Fruit fly (Drosophila melanogaster) whole organism, embryonic: ENCODE results near the gene atl.

Source experiments
- Aef1 ChIP-seq: fragments of 200-800 bp; sonication (Bioruptor generic); IDR thresholded peaks from 3 replicates; pipeline ENCODE4 v1.3.6; 2022; ENCODE audit warnings: missing biosample characterization, missing genetic modification characterization
- Atf-2 ChIP-seq: fragments of 200-800 bp; sonication (Bioruptor generic); optimal IDR thresholded peaks from 2 replicates; lab custom pipeline; 2016; ENCODE audit warnings: missing biosample characterization, missing genetic modification characterization
- CG11093 ChIP-seq: fragments of 200-800 bp; sonication (Bioruptor generic); IDR thresholded peaks from 3 replicates; pipeline ENCODE4 v1.3.6; 2022; ENCODE audit warnings: missing biosample characterization, missing genetic modification characterization
- CG11695 ChIP-seq: fragments of 200-800 bp; sonication (Bioruptor generic); IDR thresholded peaks from 3 replicates; pipeline ENCODE4 v1.3.6; 2022; ENCODE audit warnings: missing biosample characterization, missing genetic modification characterization
- CG14441 ChIP-seq: fragments of 200-800 bp; sonication (Bioruptor generic); IDR thresholded peaks from 2 replicates; pipeline ENCODE4 v1.3.6; 2022; ENCODE audit warnings: missing biosample characterization, missing genetic modification characterization
- CG14667 ChIP-seq: fragments of 200-800 bp; sonication (Bioruptor generic); IDR thresholded peaks from 2 replicates; pipeline ENCODE4 v1.3.6; 2022; ENCODE audit warnings: missing biosample characterization, missing genetic modification characterization
- CG15269 ChIP-seq: fragments of 200-800 bp; sonication (Bioruptor generic); optimal IDR thresholded peaks from 2 replicates; lab custom pipeline; 2018; ENCODE audit warnings: missing biosample characterization, mild to moderate bottlenecking, missing genetic modification characterization, moderate library complexity
- CG1529 ChIP-seq: fragments of 200-800 bp; sonication (Bioruptor generic); optimal IDR thresholded peaks from 3 replicates; lab custom pipeline; 2018; ENCODE audit warnings: missing biosample characterization, missing genetic modification characterization
- CG17359 ChIP-seq: fragments of 200-800 bp; sonication (Bioruptor generic); optimal IDR thresholded peaks from 3 replicates; lab custom pipeline; 2018; ENCODE audit warnings: missing biosample characterization, mild to moderate bottlenecking, missing genetic modification characterization, moderate library complexity
- CG17385 ChIP-seq: fragments of 200-800 bp; sonication (Bioruptor generic); optimal IDR thresholded peaks from 3 replicates; lab custom pipeline; 2018; ENCODE audit warnings: missing biosample characterization, mild to moderate bottlenecking, missing genetic modification characterization
- CG18476 ChIP-seq: fragments of 200-800 bp; sonication (Bioruptor generic); optimal IDR thresholded peaks from 2 replicates; lab custom pipeline; 2016; ENCODE audit warnings: missing biosample characterization, mild to moderate bottlenecking, missing genetic modification characterization
- CG30020 ChIP-seq: fragments of 200-800 bp; optimal IDR thresholded peaks from 2 replicates; lab custom pipeline; 2019; ENCODE audit warnings: missing biosample characterization, mild to moderate bottlenecking, missing genetic modification characterization, moderate library complexity
- CG32767 ChIP-seq: fragments of 200-800 bp; sonication (Bioruptor generic); IDR thresholded peaks from 2 replicates; pipeline ENCODE4 v1.3.6; 2022; ENCODE audit warnings: missing biosample characterization, missing genetic modification characterization
- CG3726 ChIP-seq: fragments of 200-800 bp; sonication (Bioruptor generic); IDR thresholded peaks from 3 replicates; pipeline ENCODE4, ENCODE4 v1.3.6; 2022; ENCODE audit warnings: missing biosample characterization, missing genetic modification characterization
- CG6765 ChIP-seq: fragments of 200-800 bp; sonication (Bioruptor generic); optimal IDR thresholded peaks from 3 replicates; lab custom pipeline; 2017; ENCODE audit warnings: missing biosample characterization, mild to moderate bottlenecking, missing genetic modification characterization
- CG8089 ChIP-seq: fragments of 200-800 bp; sonication (Bioruptor generic); optimal IDR thresholded peaks from 3 replicates; lab custom pipeline; 2016; ENCODE audit warnings: missing biosample characterization, missing genetic modification characterization
- CHES-1-like ChIP-seq: fragments of 200-800 bp; sonication (Bioruptor generic); optimal IDR thresholded peaks from 2 replicates; lab custom pipeline; 2016; ENCODE audit warnings: missing biosample characterization, missing genetic modification characterization
- D19A ChIP-seq: fragments of 200-800 bp; optimal IDR thresholded peaks from 3 replicates; lab custom pipeline; 2019; ENCODE audit warnings: missing biosample characterization, mild to moderate bottlenecking, missing genetic modification characterization, moderate library complexity
- Dfd ChIP-seq, 2 experiments: fragments of >200 bp; optimal IDR thresholded peaks; 2 replicates each; lab custom pipeline; 2017; ENCODE audit warnings: missing biosample characterization in 2 of 2, missing genetic modification characterization in 2 of 2
- Dip2 ChIP-seq: fragments of 200-800 bp; sonication (Bioruptor generic); IDR thresholded peaks from 2 replicates; pipeline ENCODE4 v1.3.6; 2022; ENCODE audit warnings: missing biosample characterization, missing genetic modification characterization
- Drgx ChIP-seq: fragments of 200-800 bp; sonication (Bioruptor generic); IDR thresholded peaks from 2 replicates; pipeline ENCODE4 v1.3.6; 2022; ENCODE audit warnings: missing biosample characterization, missing genetic modification characterization
- E2f1 ChIP-seq: fragments of 200-800 bp; sonication (Bioruptor generic); IDR thresholded peaks from 2 replicates; pipeline ENCODE4 v1.3.6; 2022; ENCODE audit warnings: missing biosample characterization, missing genetic modification characterization
- Fer1 ChIP-seq: fragments of 200-800 bp; sonication (Bioruptor generic); optimal IDR thresholded peaks from 2 replicates; lab custom pipeline; 2017; ENCODE audit warnings: missing biosample characterization, mild to moderate bottlenecking, missing genetic modification characterization
- Fer3 ChIP-seq: fragments of 200-800 bp; sonication (Bioruptor generic); optimal IDR thresholded peaks from 2 replicates; lab custom pipeline; 2018; ENCODE audit warnings: missing biosample characterization, mild to moderate bottlenecking, missing genetic modification characterization, moderate library complexity
- HHEX ChIP-seq: fragments of 200-800 bp; sonication (Bioruptor generic); optimal IDR thresholded peaks from 3 replicates; lab custom pipeline; 2017; ENCODE audit warnings: missing biosample characterization, mild to moderate bottlenecking, missing genetic modification characterization, missing genetic modification reagents
- Hr3 ChIP-seq: fragments of 200-800 bp; sonication (Bioruptor generic); optimal IDR thresholded peaks from 3 replicates; lab custom pipeline; 2016; ENCODE audit warnings: missing biosample characterization, missing genetic modification characterization
- Hsf ChIP-seq: fragments of 200-800 bp; sonication (Bioruptor generic); optimal IDR thresholded peaks from 3 replicates; lab custom pipeline; 2016; ENCODE audit warnings: missing biosample characterization, missing genetic modification characterization
- Meics ChIP-seq: fragments of 200-800 bp; sonication (Bioruptor generic); optimal IDR thresholded peaks from 2 replicates; lab custom pipeline; 2017; ENCODE audit warnings: missing biosample characterization, mild to moderate bottlenecking, missing genetic modification characterization
- NK7.1 ChIP-seq: fragments of 200-800 bp; sonication (Bioruptor generic); optimal IDR thresholded peaks from 3 replicates; lab custom pipeline; 2016; ENCODE audit warnings: missing biosample characterization, missing genetic modification characterization
- Ptx1 ChIP-seq: fragments of 200-800 bp; sonication (Bioruptor generic); IDR thresholded peaks from 2 replicates; pipeline ENCODE4 v1.3.6; 2022; ENCODE audit warnings: missing biosample characterization, missing genetic modification characterization
- Ssrp ChIP-seq: fragments of 200-800 bp; sonication (Bioruptor generic); optimal IDR thresholded peaks from 2 replicates; lab custom pipeline; 2018; ENCODE audit warnings: missing biosample characterization, mild to moderate bottlenecking, missing genetic modification characterization, moderate library complexity
- Xbp1 ChIP-seq: fragments of 200-800 bp; sonication (Bioruptor generic); optimal IDR thresholded peaks from 3 replicates; lab custom pipeline; 2016; ENCODE audit warnings: missing biosample characterization, mild to moderate bottlenecking, missing genetic modification characterization
- bab2 ChIP-seq: fragments of 200-800 bp; sonication (Bioruptor generic); optimal IDR thresholded peaks from 2 replicates; lab custom pipeline; 2016; ENCODE audit warnings: missing biosample characterization, missing genetic modification characterization
- caup ChIP-seq: fragments of 200-800 bp; sonication (Bioruptor generic); optimal IDR thresholded peaks from 3 replicates; lab custom pipeline; 2017; ENCODE audit warnings: missing biosample characterization, mild to moderate bottlenecking, missing genetic modification characterization, moderate library complexity; ENCODE audit not compliant: severe bottlenecking
- cg ChIP-seq: fragments of 200-800 bp; sonication (Bioruptor generic); optimal IDR thresholded peaks from 3 replicates; lab custom pipeline; 2019; ENCODE audit warnings: missing biosample characterization, mild to moderate bottlenecking, missing genetic modification characterization, moderate library complexity
- dati ChIP-seq: fragments of 200-800 bp; sonication (Bioruptor generic); IDR thresholded peaks from 2 replicates; pipeline ENCODE4 v1.3.6; 2022; ENCODE audit warnings: missing biosample characterization, missing genetic modification characterization
- esg ChIP-seq: fragments of 200-800 bp; sonication (Bioruptor generic); conservative IDR thresholded peaks from 2 replicates; pipeline ENCODE4 v1.3.6; 2022; ENCODE audit warnings: missing biosample characterization, missing genetic modification characterization
- fd96Cb ChIP-seq: fragments of 200-800 bp; sonication (Bioruptor generic); optimal IDR thresholded peaks from 2 replicates; lab custom pipeline; 2018; ENCODE audit warnings: missing biosample characterization, mild to moderate bottlenecking, missing genetic modification characterization, moderate library complexity
- grau ChIP-seq: fragments of 200-800 bp; optimal IDR thresholded peaks from 3 replicates; lab custom pipeline; 2019; ENCODE audit warnings: missing biosample characterization, mild to moderate bottlenecking, missing genetic modification characterization, moderate library complexity
- h ChIP-seq: fragments of >200 bp; optimal IDR thresholded peaks from 2 replicates; lab custom pipeline; 2017
- her ChIP-seq: fragments of 200-800 bp; sonication (Bioruptor generic); optimal IDR thresholded peaks from 2 replicates; lab custom pipeline; 2016; ENCODE audit warnings: missing biosample characterization, missing genetic modification characterization
- lab ChIP-seq: fragments of 200-800 bp; sonication (Bioruptor generic); optimal IDR thresholded peaks from 3 replicates; lab custom pipeline; 2017; ENCODE audit warnings: missing biosample characterization, missing genetic modification characterization, mild to moderate bottlenecking, moderate library complexity, missing genetic modification reagents
- lbe ChIP-seq: fragments of 200-800 bp; sonication (Bioruptor generic); optimal IDR thresholded peaks from 2 replicates; lab custom pipeline; 2016; ENCODE audit warnings: missing biosample characterization, mild to moderate bottlenecking, missing genetic modification characterization
- nerfin-1 ChIP-seq: fragments of 200-800 bp; sonication (Bioruptor generic); optimal IDR thresholded peaks from 3 replicates; lab custom pipeline; 2019; ENCODE audit warnings: missing biosample characterization, mild to moderate bottlenecking, missing genetic modification characterization, moderate library complexity
- pan ChIP-seq, 4 experiments: fragments of >200 bp in 3 of 4; fragments of 200-800 bp in 1 of 4; sonication (Bioruptor generic) in 1 of 4; optimal IDR thresholded peaks in 3 of 4; IDR thresholded peaks in 1 of 4; 2 replicates each; pipeline versions ENCODE4 v1.3.6 to Lab custom; 2017 to 2022; ENCODE audit warnings: missing biosample characterization in 2 of 4, missing genetic modification characterization in 2 of 4, mixed read lengths in 1 of 4
- prd ChIP-seq, 3 experiments: fragments of >200 bp in 2 of 3; fragments of 200-800 bp in 1 of 3; sonication (Bioruptor generic) in 1 of 3; optimal IDR thresholded peaks in 2 of 3; IDR thresholded peaks in 1 of 3; 2 replicates in 2 of 3; 3 replicates in 1 of 3; pipeline versions ENCODE4 v1.3.6 to Lab custom; 2017 to 2022; ENCODE audit warnings: missing biosample characterization in 1 of 3, missing genetic modification characterization in 1 of 3
- slbo ChIP-seq: fragments of 200-800 bp; sonication (Bioruptor generic); IDR thresholded peaks from 2 replicates; pipeline ENCODE4 v1.3.6; 2022; ENCODE audit warnings: missing biosample characterization, missing genetic modification characterization
- so ChIP-seq: fragments of 200-800 bp; sonication (Bioruptor generic); IDR thresholded peaks from 3 replicates; pipeline ENCODE4 v1.3.6; 2022; ENCODE audit warnings: missing biosample characterization, missing genetic modification characterization
- unpg ChIP-seq: fragments of 200-800 bp; sonication (Bioruptor generic); optimal IDR thresholded peaks from 3 replicates; lab custom pipeline; 2018; ENCODE audit warnings: missing biosample characterization, mild to moderate bottlenecking, missing genetic modification characterization, moderate library complexity

Gene atl

DNA sequence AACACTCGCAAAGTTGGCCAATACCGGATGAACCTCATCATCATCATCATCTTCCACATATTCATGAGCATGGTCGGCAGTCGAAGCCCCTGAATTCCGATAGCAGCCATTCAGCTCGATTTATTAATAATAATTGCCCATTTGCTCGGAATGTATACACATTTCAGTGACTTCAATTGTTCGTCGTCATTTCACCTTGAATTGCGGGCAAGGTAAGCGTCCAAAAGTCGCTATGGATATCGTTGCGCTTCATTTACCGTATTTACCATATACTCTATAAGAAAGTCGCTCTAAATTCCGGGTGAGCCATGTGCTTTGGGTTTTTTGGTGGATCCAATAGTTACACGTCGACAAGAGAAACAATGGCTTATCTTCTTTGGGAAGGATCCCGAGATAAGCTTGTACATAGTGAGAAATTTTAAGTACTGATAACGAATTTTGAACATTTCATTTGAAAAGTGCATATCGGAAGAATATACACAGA lies 574 bp downstream of the atl start (continued):
- TF ChIP-seq Ssrp (tag; lab: Kevin White, UChicago), result peak; percentile 9
- TF ChIP-seq prd (optimal IDR thresholded peaks at IDR 0.05; lab: Kevin White, UChicago), result no peak
- TF ChIP-seq prd (GFP tag; IDR thresholded peaks at IDR 0.05; lab: Robert Waterston, UW), result peak; percentile 31; the same call in 1 of the 3 replicates
- TF ChIP-seq E2f1 (GFP tag; lab: Robert Waterston, UW), result peak; percentile 34; the same call in 1 of the 2 replicates
- peak; percentile 26 for TF ChIP-seq fd96Cb
- peak; percentile 95 for TF ChIP-seq D19A
- TF ChIP-seq cg (GFP tag; lab: Kevin White, UChicago), result peak; percentile 53
- peak; percentile 37 for TF ChIP-seq unpg
- no peak for TF ChIP-seq CG1529
- no peak for TF ChIP-seq CG30020
- peak; percentile 14 for TF ChIP-seq CG8089
- TF ChIP-seq CG17359 (tag; lab: Kevin White, UChicago), result peak; percentile 50
- peak; percentile 26; the same call in 1 of the 3 replicates for TF ChIP-seq Aef1 (GFP tag; lab: Robert Waterston, UW)
- TF ChIP-seq lab (GFP tag; lab: Kevin White, UChicago), result peak; percentile 61
- TF ChIP-seq lbe, result no peak
- TF ChIP-seq Hsf, result peak; percentile 39
- TF ChIP-seq bab2, result peak; percentile 13
- peak; percentile 53 for TF ChIP-seq slbo (GFP tag; lab: Robert Waterston, UW)
- no peak for TF ChIP-seq CG14667 (GFP tag; lab: Robert Waterston, UW)
- TF ChIP-seq CG11093 (GFP tag; lab: Robert Waterston, UW), result 0 out of 3 replicates have a peak, but pooled peaks have one; percentile 14
- peak; percentile 50 for TF ChIP-seq HHEX (GFP tag; lab: Kevin White, UChicago)
- 0 out of 2 replicates have a peak, but pooled peaks have one; percentile 7 for TF ChIP-seq dati (GFP tag; lab: Robert Waterston, UW)
- peak; percentile 36 for TF ChIP-seq Atf-2
- TF ChIP-seq Xbp1 (GFP tag; lab: Kevin White, UChicago), result peak; percentile 38
- peak; percentile 33 for TF ChIP-seq Fer3 (tag; lab: Kevin White, UChicago)
- TF ChIP-seq so (GFP tag; lab: Robert Waterston, UW), result 0 out of 3 replicates have a peak, but pooled peaks have one; percentile 17
- TF ChIP-seq grau, result peak; percentile 43
- peak; percentile 19 for TF ChIP-seq nerfin-1 (tag; lab: Kevin White, UChicago)
- no peak for TF ChIP-seq Dip2 (GFP tag; lab: Robert Waterston, UW)
- peak; percentile 23; the same call in 1 of the 2 replicates for TF ChIP-seq esg
- peak; percentile 43; the same call in 1 of the 2 replicates for TF ChIP-seq Drgx (GFP tag; lab: Robert Waterston, UW)
- no peak for TF ChIP-seq Hr3
- peak; percentile 26 for TF ChIP-seq Fer1 (GFP tag; lab: Kevin White, UChicago)
- TF ChIP-seq CG3726 (GFP tag; lab: Robert Waterston, UW), result no peak
- TF ChIP-seq Meics (GFP tag; lab: Kevin White, UChicago), result peak; percentile 22
- peak; percentile 33 for TF ChIP-seq CG17385 (GFP tag; lab: Kevin White, UChicago)
- TF ChIP-seq CG11695 (GFP tag; lab: Robert Waterston, UW), result 0 out of 3 replicates have a peak, but pooled peaks have one; percentile 57
- TF ChIP-seq her (GFP tag; lab: Kevin White, UChicago), result peak; percentile 9
- TF ChIP-seq CHES-1-like (GFP tag; lab: Kevin White, UChicago), result peak; percentile 9
- TF ChIP-seq CG18476 (GFP tag; lab: Kevin White, UChicago), result no peak
- TF ChIP-seq Dfd (GFP tag; optimal IDR thresholded peaks at IDR 0.05; lab: Kevin White, UChicago), result no peak
- no peak for TF ChIP-seq pan (optimal IDR thresholded peaks at IDR 0.05; lab: Kevin White, UChicago)
- peak in 1 of 2 experiments; percentile 67 for TF ChIP-seq pan (GFP tag; optimal IDR thresholded peaks at IDR 0.05 in 1 of 2, IDR thresholded peaks at IDR 0.05 in 1 of 2)
- peak; percentile 68 for TF ChIP-seq CG15269 (tag; lab: Kevin White, UChicago)
- peak; percentile 0 for TF ChIP-seq caup (GFP tag; lab: Kevin White, UChicago)
- TF ChIP-seq CG14441, result peak; percentile 59
- peak; percentile 0 for TF ChIP-seq NK7.1 (GFP tag; lab: Kevin White, UChicago)
- no peak for TF ChIP-seq CG32767 (GFP tag; lab: Robert Waterston, UW)
- TF ChIP-seq Ptx1 (GFP tag; lab: Robert Waterston, UW), result peak; percentile 70
- TF ChIP-seq h (lab: Kevin White, UChicago), result no peak
- peak; percentile 32 for TF ChIP-seq CG6765 (GFP tag; lab: Kevin White, UChicago)
